Worm (Caenorhabditis elegans) whole organism, late embryonic: ENCODE data around the gene M163.22.

ENCODE experiments used
- C08G9.2 ChIP-seq: sonication (generic microtip); optimal IDR thresholded peaks from 2 replicates; lab custom pipeline; 2016; ENCODE audit warnings: mild to moderate bottlenecking, missing genetic modification characterization, moderate library complexity, missing compliant biosample characterization
- C38D4.7 ChIP-seq: fragments of 200-800 bp; sonication (Bioruptor generic); optimal IDR thresholded peaks from 2 replicates; lab custom pipeline; 2018; ENCODE audit warnings: mild to moderate bottlenecking, missing genetic modification characterization, moderate library complexity, missing compliant biosample characterization
- Y22D7AL.16 ChIP-seq: sonication (generic microtip); optimal IDR thresholded peaks from 2 replicates; lab custom pipeline; 2016; ENCODE audit warnings: missing genetic modification characterization, missing compliant biosample characterization
- ahr-1 ChIP-seq: sonication (generic microtip); optimal IDR thresholded peaks from 2 replicates; lab custom pipeline; 2016; ENCODE audit warnings: missing genetic modification characterization, missing compliant biosample characterization
- ceh-18 ChIP-seq: sonication (generic microtip); optimal IDR thresholded peaks from 2 replicates; lab custom pipeline; 2016; ENCODE audit warnings: missing genetic modification characterization, missing compliant biosample characterization
- ceh-2 ChIP-seq: sonication (generic microtip); optimal IDR thresholded peaks from 2 replicates; lab custom pipeline; 2016; ENCODE audit warnings: missing genotype, missing genetic modification characterization, missing compliant biosample characterization
- ceh-30 ChIP-seq: fragments of 150-350 bp; optimal IDR thresholded peaks from 2 replicates; lab custom pipeline; 2014; ENCODE audit warnings: missing biosample characterization, missing genetic modification characterization
- ceh-34 ChIP-seq: sonication (generic microtip); optimal IDR thresholded peaks from 2 replicates; lab custom pipeline; 2016; ENCODE audit warnings: mild to moderate bottlenecking, missing genetic modification characterization, missing compliant biosample characterization
- ceh-9 ChIP-seq: sonication (generic microtip); optimal IDR thresholded peaks from 2 replicates; lab custom pipeline; 2016; ENCODE audit warnings: mild to moderate bottlenecking, missing genetic modification characterization, inconsistent platforms, missing compliant biosample characterization
- che-1 ChIP-seq: sonication (generic microtip); optimal IDR thresholded peaks from 2 replicates; lab custom pipeline; 2016; ENCODE audit warnings: mild to moderate bottlenecking, missing genetic modification characterization, missing compliant biosample characterization
- dmd-4 ChIP-seq: sonication (generic microtip); optimal IDR thresholded peaks from 2 replicates; lab custom pipeline; 2016; ENCODE audit warnings: borderline replicate concordance, missing genetic modification characterization, missing compliant biosample characterization
- dve-1 ChIP-seq: sonication (generic microtip); optimal IDR thresholded peaks from 2 replicates; lab custom pipeline; 2017; ENCODE audit warnings: antibody characterized with exemption, mild to moderate bottlenecking, missing genetic modification characterization, missing compliant biosample characterization
- elt-4 ChIP-seq: sonication (generic microtip); optimal IDR thresholded peaks from 2 replicates; lab custom pipeline; 2016; ENCODE audit warnings: missing genetic modification characterization, missing compliant biosample characterization
- ets-4 ChIP-seq: sonication (generic microtip); optimal IDR thresholded peaks from 2 replicates; lab custom pipeline; 2016; ENCODE audit warnings: missing genetic modification characterization, missing compliant biosample characterization
- hlh-6 ChIP-seq: sonication (generic microtip); optimal IDR thresholded peaks from 2 replicates; lab custom pipeline; 2016; ENCODE audit warnings: missing genotype, missing genetic modification characterization, missing compliant biosample characterization
- hlh-8 ChIP-seq: sonication (generic microtip); optimal IDR thresholded peaks from 2 replicates; lab custom pipeline; 2016; ENCODE audit warnings: missing genotype, missing genetic modification characterization, missing compliant biosample characterization
- lim-6 ChIP-seq: sonication (generic microtip); optimal IDR thresholded peaks from 2 replicates; lab custom pipeline; 2016; ENCODE audit warnings: missing genetic modification characterization, missing compliant biosample characterization
- mec-3 ChIP-seq: sonication (generic microtip); optimal IDR thresholded peaks from 2 replicates; lab custom pipeline; 2016; ENCODE audit warnings: borderline replicate concordance, missing genetic modification characterization, missing compliant biosample characterization
- nfya-1 ChIP-seq: sonication (generic microtip); optimal IDR thresholded peaks from 2 replicates; lab custom pipeline; 2017; ENCODE audit warnings: missing genetic modification characterization, mild to moderate bottlenecking, missing compliant biosample characterization, antibody characterized with exemption, moderate library complexity
- nhr-232 ChIP-seq: sonication (generic microtip); optimal IDR thresholded peaks from 2 replicates; lab custom pipeline; 2016; ENCODE audit warnings: missing genetic modification characterization, missing compliant biosample characterization
- npax-4 ChIP-seq: sonication (generic microtip); optimal IDR thresholded peaks from 2 replicates; lab custom pipeline; 2016; ENCODE audit warnings: missing genetic modification characterization, missing compliant biosample characterization
- pat-9 ChIP-seq: fragments of 200-800 bp; sonication (Bioruptor generic); optimal IDR thresholded peaks from 2 replicates; lab custom pipeline; 2018; ENCODE audit warnings: mild to moderate bottlenecking, missing genetic modification characterization, moderate library complexity, missing compliant biosample characterization
- pha-2 ChIP-seq: sonication (generic microtip); optimal IDR thresholded peaks from 2 replicates; lab custom pipeline; 2017; ENCODE audit warnings: mild to moderate bottlenecking, missing genetic modification characterization, missing compliant biosample characterization
- pqm-1 ChIP-seq: sonication (generic microtip); optimal IDR thresholded peaks from 2 replicates; lab custom pipeline; 2016; ENCODE audit warnings: missing genetic modification characterization, missing compliant biosample characterization
- pros-1 ChIP-seq: fragments of 150-350 bp; optimal IDR thresholded peaks from 2 replicates; lab custom pipeline; 2014; ENCODE audit warnings: missing biosample characterization, missing genetic modification reagents, missing genetic modification characterization
- ref-2 ChIP-seq: sonication (generic microtip); optimal IDR thresholded peaks from 2 replicates; lab custom pipeline; 2016; ENCODE audit warnings: missing genetic modification characterization, missing compliant biosample characterization
- rnt-1 ChIP-seq: sonication (generic microtip); optimal IDR thresholded peaks from 2 replicates; lab custom pipeline; 2016; ENCODE audit warnings: missing genetic modification characterization, missing compliant biosample characterization
- sox-2 ChIP-seq: fragments of 200-800 bp; sonication (Bioruptor generic); IDR thresholded peaks from 2 replicates; pipeline ENCODE4 v1.3.6; 2022; ENCODE audit warnings: missing genetic modification reagents, missing genetic modification characterization, missing compliant biosample characterization
- sox-4 ChIP-seq: sonication (generic microtip); optimal IDR thresholded peaks from 2 replicates; lab custom pipeline; 2017; ENCODE audit warnings: mild to moderate bottlenecking, missing genetic modification characterization, inconsistent platforms, missing compliant biosample characterization
- tbx-2 ChIP-seq: sonication (generic microtip); optimal IDR thresholded peaks from 2 replicates; lab custom pipeline; 2016; ENCODE audit warnings: missing genetic modification characterization, missing compliant biosample characterization
- tbx-7 ChIP-seq: sonication (generic microtip); optimal IDR thresholded peaks from 2 replicates; lab custom pipeline; 2016; ENCODE audit warnings: missing genotype, missing genetic modification characterization, missing compliant biosample characterization
- ttx-3 ChIP-seq: sonication (generic microtip); optimal IDR thresholded peaks from 2 replicates; lab custom pipeline; 2016; ENCODE audit warnings: missing genetic modification reagents, missing genetic modification characterization, missing compliant biosample characterization
- unc-3 ChIP-seq, 2 experiments: fragments of 200-800 bp in 1 of 2; sonication (Bioruptor generic) in 1 of 2; sonication (generic microtip) in 1 of 2; conservative IDR thresholded peaks in 1 of 2; optimal IDR thresholded peaks in 1 of 2; 2 replicates each; pipeline versions ENCODE4 v1.3.6 to Lab custom; 2016 to 2022; ENCODE audit warnings: missing compliant biosample characterization in 2 of 2, missing genetic modification characterization in 2 of 2, missing genetic modification reagents in 1 of 2
- unc-42 ChIP-seq: sonication (generic microtip); optimal IDR thresholded peaks from 2 replicates; lab custom pipeline; 2016; ENCODE audit warnings: missing genotype, missing genetic modification characterization, missing compliant biosample characterization
- zip-5 ChIP-seq: sonication (generic microtip); optimal IDR thresholded peaks from 2 replicates; lab custom pipeline; 2016; ENCODE audit warnings: missing genetic modification characterization, missing compliant biosample characterization

M163.22 gene

ce11 chrX:14447910-14448309 lies 17.8 kb upstream of the M163.22 start, which contains the start of gene jmjd-3.2:
Gene jmjd-3.2, plus strand, starts transcription at chrX:14448210.
- no peak for TF ChIP-seq ttx-3 (tag; lab: Kevin White, UChicago)
- TF ChIP-seq hlh-6 (tag; lab: Kevin White, UChicago), result no peak
- TF ChIP-seq rnt-1, result no peak
- TF ChIP-seq ets-4 (tag; lab: Kevin White, UChicago), result no peak
- TF ChIP-seq zip-5, result no peak
- no peak for TF ChIP-seq nhr-232 (tag; lab: Kevin White, UChicago)
- no peak for TF ChIP-seq pqm-1 (tag; lab: Kevin White, UChicago)
- TF ChIP-seq dve-1 (tag; lab: Kevin White, UChicago), result no peak
- TF ChIP-seq sox-4 (tag; lab: Kevin White, UChicago), result no peak
- no peak for TF ChIP-seq C08G9.2 (tag; lab: Kevin White, UChicago)
- no peak for TF ChIP-seq mec-3 (tag; lab: Kevin White, UChicago)
- TF ChIP-seq che-1 (tag; lab: Kevin White, UChicago), result no peak
- TF ChIP-seq Y22D7AL.16 (tag; lab: Kevin White, UChicago), result no peak
- no peak for TF ChIP-seq nfya-1 (tag; lab: Kevin White, UChicago)
- no peak for TF ChIP-seq pat-9 (tag; lab: Kevin White, UChicago)
- no peak for TF ChIP-seq unc-3 (GFP tag; conservative IDR thresholded peaks at IDR 0.05; lab: Robert Waterston, UW)
- no peak for TF ChIP-seq unc-3 (tag; optimal IDR thresholded peaks at IDR 0.05; lab: Kevin White, UChicago)
- TF ChIP-seq lim-6, result no peak
- no peak for TF ChIP-seq ceh-2 (tag; lab: Kevin White, UChicago)

ce11 chrX:14453735-14454134 lies 12.0 kb upstream of the M163.22 start, which contains the start of gene F23D12.7:
Gene F23D12.7, minus strand, starts transcription at chrX:14453835.
- TF ChIP-seq unc-42 (tag; lab: Kevin White, UChicago) (no peak), tbx-2 (no peak), dmd-4 (tag; lab: Kevin White, UChicago) (no peak), ets-4 (tag; lab: Kevin White, UChicago) (no peak), dve-1 (tag; lab: Kevin White, UChicago) (no peak), ceh-9 (tag; lab: Kevin White, UChicago) (no peak), hlh-6 (tag; lab: Kevin White, UChicago) (no peak), pros-1 (tag; lab: Kevin White, UChicago) (no peak)

ce11 chrX:14455419-14455818 lies 10.3 kb upstream of the M163.22 start, which contains the start of gene Y66C5A.1:
Gene Y66C5A.1, minus strand, starts transcription at chrX:14455519.
- TF ChIP-seq tbx-7 (no peak), ahr-1 (tag; lab: Kevin White, UChicago) (no peak)

ce11 chrX:14460412-14460811 lies 5.3 kb upstream of the M163.22 start, which contains the start of gene Y66C5A.2:
Gene Y66C5A.2, plus strand, starts transcription at chrX:14460712.
- TF ChIP-seq pat-9 (tag; lab: Kevin White, UChicago) (no peak), npax-4 (tag; lab: Kevin White, UChicago) (no peak), ceh-18 (tag; lab: Kevin White, UChicago) (no peak), zip-5 (no peak), ref-2 (no peak), ceh-34 (tag; lab: Kevin White, UChicago) (no peak), Y22D7AL.16 (tag; lab: Kevin White, UChicago) (no peak), sox-2 (GFP tag; lab: Robert Waterston, UW) (no peak), mec-3 (tag; lab: Kevin White, UChicago) (no peak), tbx-2 (no peak), hlh-8 (tag; lab: Kevin White, UChicago) (no peak), ceh-30 (tag; lab: Kevin White, UChicago) (no peak), pros-1 (tag; lab: Kevin White, UChicago) (no peak), elt-4 (tag; lab: Kevin White, UChicago) (no peak), C38D4.7 (GFP tag; lab: Kevin White, UChicago) (no peak), pha-2 (tag; lab: Kevin White, UChicago) (no peak)
